Fruit fly (Drosophila melanogaster): ENCODE measurements around the gene CG9121.

Gene CG9121

DNA sequence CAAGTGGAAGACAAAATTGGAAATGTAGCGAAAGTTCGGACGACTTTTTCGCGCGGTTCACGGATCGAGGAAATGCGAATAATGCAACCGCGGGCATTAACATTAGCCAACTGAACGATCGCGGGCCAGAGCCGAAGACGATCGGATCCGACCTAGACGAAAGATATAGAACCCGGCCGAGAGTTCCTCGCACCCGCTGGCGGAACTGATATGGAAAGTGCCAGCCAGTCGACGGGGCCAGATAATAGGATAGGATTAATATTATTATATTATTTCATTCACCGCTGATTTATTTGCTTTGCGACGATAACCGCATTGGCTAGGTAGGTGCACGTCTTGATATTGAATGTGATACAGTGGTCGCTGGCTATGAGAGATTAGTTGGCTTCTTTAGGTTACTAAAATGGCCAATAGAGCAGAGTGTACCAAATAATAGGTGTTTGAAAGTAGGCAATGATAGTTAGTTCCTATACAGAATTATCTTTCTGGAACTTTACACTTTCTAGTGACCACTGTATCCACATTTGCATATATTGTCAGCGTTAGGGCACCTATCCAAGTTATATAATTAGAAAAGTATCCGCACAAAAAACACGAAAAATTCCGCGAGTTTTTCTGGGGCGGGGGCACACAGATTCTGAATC is 51.4 kb downstream of the CG9121 start (continued):
- TF ChIP-seq CG10431 (GFP tag; optimal IDR thresholded peaks at IDR 0.05) (peak; percentile 17), ssp (GFP tag; IDR thresholded peaks at IDR 0.05) (peak; percentile 44; the same call in 1 of the 2 replicates), Dek (tag; optimal IDR thresholded peaks at IDR 0.05) (peak; percentile 42), h (optimal IDR thresholded peaks at IDR 0.05) (no peak), CG10321 (GFP tag; IDR thresholded peaks at IDR 0.05) (no peak), grau (tag; optimal IDR thresholded peaks at IDR 0.05) (peak; percentile 95), CG18011 (GFP tag; optimal IDR thresholded peaks at IDR 0.05) (no peak), Med (GFP tag) (peak; percentile 96), CG16815 (GFP tag; optimal IDR thresholded peaks at IDR 0.05) (peak; percentile 62), tll (GFP tag; optimal IDR thresholded peaks at IDR 0.05) (no peak), Bdp1 (GFP tag; optimal IDR thresholded peaks at IDR 0.05) (peak; percentile 47), CG7745 (tag; optimal IDR thresholded peaks at IDR 0.05) (no peak), CG15479 (GFP tag; optimal IDR thresholded peaks at IDR 0.05) (no peak), CG8089 (GFP tag; optimal IDR thresholded peaks at IDR 0.05) (no peak), Eip74EF (GFP tag; optimal IDR thresholded peaks at IDR 0.05) (no peak), usp (GFP tag; optimal IDR thresholded peaks at IDR 0.05) (no peak), bab2 (GFP tag; optimal IDR thresholded peaks at IDR 0.05) (peak; percentile 50), fd3F (GFP tag; optimal IDR thresholded peaks at IDR 0.05) (peak; percentile 58), vvl (GFP tag; IDR thresholded peaks at IDR 0.05) (peak; percentile 90), sens (GFP tag) (peak; percentile 95), pita (GFP tag; optimal IDR thresholded peaks at IDR 0.05) (no peak), CG6791 (GFP tag; IDR thresholded peaks at IDR 0.05; ENCODE audit: partially characterized antibody) (no peak), CG13296 (GFP tag; optimal IDR thresholded peaks at IDR 0.05) (peak; percentile 36), CG3281 (GFP tag; optimal IDR thresholded peaks at IDR 0.05) (peak; percentile 72), CG11398 (GFP tag; optimal IDR thresholded peaks at IDR 0.05) (no peak), CG14050 (GFP tag; IDR thresholded peaks at IDR 0.05) (0 out of 3 replicates have a peak, but pooled peaks have one; percentile 22), salm (tag; optimal IDR thresholded peaks at IDR 0.05) (peak; percentile 59), CG18476 (GFP tag; optimal IDR thresholded peaks at IDR 0.05) (peak; percentile 30), CG2199 (GFP tag; IDR thresholded peaks at IDR 0.05) (no peak; the same call in 2 of the 3 replicates), Jarid2 (GFP tag; optimal IDR thresholded peaks at IDR 0.05) (no peak), CG18619 (GFP tag; optimal IDR thresholded peaks at IDR 0.05) (peak; percentile 48), Bgb (GFP tag; IDR thresholded peaks at IDR 0.05; ENCODE audit: partially characterized antibody) (no peak), CG8359 (GFP tag; optimal IDR thresholded peaks at IDR 0.05; ENCODE audit: borderline replicate concordance) (peak; percentile 29), CG33557 (GFP tag; optimal IDR thresholded peaks at IDR 0.05) (peak; percentile 13), CG10979 (tag; optimal IDR thresholded peaks at IDR 0.05) (peak; percentile 61), Nf-YA (GFP tag; IDR thresholded peaks at IDR 0.05) (no peak), gcm2 (GFP tag; optimal IDR thresholded peaks at IDR 0.05) (no peak), Dip2 (GFP tag; IDR thresholded peaks at IDR 0.05) (no peak), fru (optimal IDR thresholded peaks at IDR 0.05) (no peak), CG14441 (GFP tag; IDR thresholded peaks at IDR 0.05) (peak; percentile 78), bbx (GFP tag; IDR thresholded peaks at IDR 0.05; ENCODE audit: partially characterized antibody) (no peak), pnt (GFP tag; optimal IDR thresholded peaks at IDR 0.05) (peak; percentile 56), jumu (GFP tag; optimal IDR thresholded peaks at IDR 0.05) (peak; percentile 48), Ets65A (GFP tag) (peak; percentile 93), Side (GFP tag; optimal IDR thresholded peaks at IDR 0.05) (peak; percentile 52), az2 (GFP tag; optimal IDR thresholded peaks at IDR 0.05) (peak; percentile 47), CG30403 (GFP tag; optimal IDR thresholded peaks at IDR 0.05) (peak; percentile 49), CG15011 (GFP tag; optimal IDR thresholded peaks at IDR 0.05) (peak; percentile 38), sug (tag; optimal IDR thresholded peaks at IDR 0.05) (peak; percentile 26), CG6813 (GFP tag; optimal IDR thresholded peaks at IDR 0.05) (peak; percentile 53)

Data from whole organism, embryonic.